Worm (Caenorhabditis elegans) whole organism, L1 larva: ENCODE measurements around the gene C09B8.3.
A peak's percentile ranks its signal among the peaks of the same experiment; 100 is the strongest.

Source experiments
- C16A3.4 ChIP-seq: fragments of 150-350 bp; optimal IDR thresholded peaks from 2 replicates; lab custom pipeline; 2014; ENCODE audit warnings: missing biosample characterization, missing genetic modification characterization
- aly-2 ChIP-seq: fragments of 150-350 bp; optimal IDR thresholded peaks from 2 replicates; lab custom pipeline; 2014; ENCODE audit warnings: missing biosample characterization, missing genetic modification characterization
- ama-1 ChIP-seq: fragments of 150-350 bp; optimal IDR thresholded peaks from 2 replicates; lab custom pipeline; 2014
- blmp-1 ChIP-seq: fragments of 150-350 bp; optimal IDR thresholded peaks from 2 replicates; lab custom pipeline; 2014; ENCODE audit warnings: missing biosample characterization, missing genetic modification characterization
- ceh-88 ChIP-seq: fragments of 200-800 bp; sonication (Bioruptor generic); IDR thresholded peaks from 2 replicates; pipeline ENCODE4 v1.3.6; 2022; ENCODE audit warnings: missing genetic modification characterization, missing compliant biosample characterization
- ces-1 ChIP-seq: fragments of 150-350 bp; optimal IDR thresholded peaks from 2 replicates; lab custom pipeline; 2014; ENCODE audit warnings: missing biosample characterization, missing genetic modification reagents, missing genetic modification characterization
- efl-3 ChIP-seq: fragments of 200-800 bp; sonication (Bioruptor generic); optimal IDR thresholded peaks from 2 replicates; lab custom pipeline; 2018; ENCODE audit warnings: mild to moderate bottlenecking, missing genetic modification characterization, missing compliant biosample characterization
- egl-13 ChIP-seq: sonication (generic microtip); optimal IDR thresholded peaks from 2 replicates; lab custom pipeline; 2016; ENCODE audit warnings: missing genotype, missing genetic modification reagents, missing genetic modification characterization, missing compliant biosample characterization
- elt-2 ChIP-seq: sonication (generic microtip); optimal IDR thresholded peaks from 2 replicates; lab custom pipeline; 2016; ENCODE audit warnings: missing genetic modification characterization, mild to moderate bottlenecking, inconsistent platforms, missing compliant biosample characterization, missing genetic modification reagents
- elt-3 ChIP-seq, 6 experiments: fragments of 150-350 bp in 1 of 6; sonication (generic microtip); optimal IDR thresholded peaks; 2 replicates each; lab custom pipeline; 2017 to 2018; ENCODE audit warnings: missing biosample characterization in 6 of 6, missing genetic modification characterization in 6 of 6, inconsistent platforms in 1 of 6
- fkh-4 ChIP-seq: sonication (generic microtip); optimal IDR thresholded peaks from 2 replicates; lab custom pipeline; 2016; ENCODE audit warnings: missing compliant biosample characterization, missing genetic modification characterization, borderline replicate concordance
- fos-1 ChIP-seq: fragments of 150-350 bp; optimal IDR thresholded peaks from 2 replicates; lab custom pipeline; 2014; ENCODE audit warnings: missing biosample characterization, missing genetic modification characterization
- hlh-17 ChIP-seq: fragments of 200-800 bp; sonication (Bioruptor generic); optimal IDR thresholded peaks from 2 replicates; lab custom pipeline; 2018; ENCODE audit warnings: missing genetic modification characterization, mild to moderate bottlenecking, missing compliant biosample characterization, moderate library complexity, borderline replicate concordance
- hlh-4 ChIP-seq: sonication (generic microtip); optimal IDR thresholded peaks from 2 replicates; lab custom pipeline; 2016; ENCODE audit warnings: mild to moderate bottlenecking, missing genetic modification characterization, missing compliant biosample characterization
- irx-1 ChIP-seq: sonication (generic microtip); optimal IDR thresholded peaks from 2 replicates; lab custom pipeline; 2016; ENCODE audit warnings: missing genetic modification characterization, missing compliant biosample characterization
- jun-1 ChIP-seq: fragments of 150-350 bp; optimal IDR thresholded peaks from 2 replicates; lab custom pipeline; 2014; ENCODE audit warnings: missing biosample characterization, missing genetic modification reagents, missing genetic modification characterization
- lin-14 ChIP-seq: fragments of 200-800 bp; sonication (Bioruptor generic); optimal IDR thresholded peaks from 2 replicates; lab custom pipeline; 2018; ENCODE audit warnings: mild to moderate bottlenecking, missing genetic modification characterization, moderate library complexity, missing compliant biosample characterization
- lin-35 ChIP-seq, 2 experiments: fragments of 150-350 bp; optimal IDR thresholded peaks; 2 replicates each; lab custom pipeline; 2014; ENCODE audit warnings: missing biosample characterization in 2 of 2, missing genetic modification characterization in 2 of 2, missing genetic modification reagents in 2 of 2
- lsy-2 ChIP-seq, 2 experiments: fragments of 150-350 bp; optimal IDR thresholded peaks; 2 replicates each; lab custom pipeline; 2014; ENCODE audit warnings: missing biosample characterization in 2 of 2, missing genetic modification characterization in 2 of 2
- mab-9 ChIP-seq: fragments of 200-800 bp; sonication (Bioruptor generic); IDR thresholded peaks from 2 replicates; pipeline ENCODE4 v1.3.6; 2022; ENCODE audit warnings: missing genetic modification reagents, missing genetic modification characterization, missing compliant biosample characterization
- mef-2 ChIP-seq: fragments of 150-350 bp; optimal IDR thresholded peaks from 2 replicates; lab custom pipeline; 2014; ENCODE audit warnings: missing biosample characterization, missing genetic modification characterization
- mep-1 ChIP-seq: fragments of 150-350 bp; optimal IDR thresholded peaks from 2 replicates; lab custom pipeline; 2014; ENCODE audit warnings: missing biosample characterization, missing genetic modification characterization
- nhr-20 ChIP-seq: sonication (generic microtip); optimal IDR thresholded peaks from 2 replicates; lab custom pipeline; 2016; ENCODE audit warnings: mild to moderate bottlenecking, missing genetic modification characterization, missing compliant biosample characterization
- nhr-237 ChIP-seq: fragments of 150-350 bp; optimal IDR thresholded peaks from 2 replicates; lab custom pipeline; 2014; ENCODE audit warnings: missing biosample characterization, missing genetic modification characterization
- nhr-47 ChIP-seq: sonication (generic microtip); optimal IDR thresholded peaks from 2 replicates; lab custom pipeline; 2016; ENCODE audit warnings: mild to moderate bottlenecking, missing genetic modification characterization, moderate library complexity, missing compliant biosample characterization
- nhr-71 ChIP-seq: sonication (generic microtip); optimal IDR thresholded peaks from 2 replicates; lab custom pipeline; 2016; ENCODE audit warnings: mild to moderate bottlenecking, missing genetic modification characterization, moderate library complexity, missing compliant biosample characterization
- nhr-90 ChIP-seq: sonication (generic microtip); optimal IDR thresholded peaks from 2 replicates; lab custom pipeline; 2016; ENCODE audit warnings: mild to moderate bottlenecking, missing genetic modification characterization, missing compliant biosample characterization; ENCODE audit not compliant: poor library complexity
- pag-3 ChIP-seq: sonication (generic microtip); optimal IDR thresholded peaks from 2 replicates; lab custom pipeline; 2017; ENCODE audit warnings: missing genetic modification characterization, mild to moderate bottlenecking, missing compliant biosample characterization, antibody characterized with exemption, borderline replicate concordance; ENCODE audit not compliant: insufficient read depth
- rnt-1 ChIP-seq: sonication (generic microtip); optimal IDR thresholded peaks from 2 replicates; lab custom pipeline; 2016; ENCODE audit warnings: mild to moderate bottlenecking, missing genetic modification characterization, moderate library complexity, missing compliant biosample characterization
- snu-23 ChIP-seq: sonication (generic microtip); optimal IDR thresholded peaks from 2 replicates; lab custom pipeline; 2016; ENCODE audit warnings: missing genetic modification characterization, missing compliant biosample characterization
- sox-4 ChIP-seq: sonication (generic microtip); optimal IDR thresholded peaks from 2 replicates; lab custom pipeline; 2016; ENCODE audit warnings: missing genetic modification characterization, missing compliant biosample characterization
- swsn-7 ChIP-seq: sonication (generic microtip); optimal IDR thresholded peaks from 2 replicates; lab custom pipeline; 2016; ENCODE audit warnings: missing genetic modification characterization, missing compliant biosample characterization
- unc-62 ChIP-seq: fragments of 150-350 bp; optimal IDR thresholded peaks from 2 replicates; lab custom pipeline; 2014; ENCODE audit warnings: missing biosample characterization, missing genetic modification reagents, missing genetic modification characterization
- unc-86 ChIP-seq: sonication (generic microtip); optimal IDR thresholded peaks from 2 replicates; lab custom pipeline; 2016; ENCODE audit warnings: missing genetic modification characterization, missing compliant biosample characterization
- vab-15 ChIP-seq: sonication (generic microtip); optimal IDR thresholded peaks from 2 replicates; lab custom pipeline; 2017; ENCODE audit warnings: missing genotype, mild to moderate bottlenecking, missing genetic modification characterization, missing compliant biosample characterization

Gene C09B8.3

DNA sequence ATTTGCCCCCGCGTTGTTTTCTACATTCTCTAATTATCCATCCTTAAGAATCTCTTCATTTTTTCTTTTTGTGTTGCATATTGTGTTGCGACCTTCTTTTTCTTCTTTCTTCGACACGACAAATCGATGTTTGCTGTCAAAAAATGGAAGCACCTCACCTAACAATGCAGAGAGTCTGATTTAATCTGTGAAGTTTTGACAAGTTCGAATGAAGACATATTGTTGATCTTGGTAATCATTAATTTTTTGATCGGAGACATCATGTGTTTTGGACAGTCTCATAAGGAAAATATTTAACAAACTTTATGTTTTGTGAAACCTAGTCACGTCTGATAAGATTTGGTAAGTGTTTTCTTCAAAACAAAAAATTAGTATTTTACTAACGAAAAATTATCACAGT lies 18.6 kb upstream of the C09B8.3 start (continued):
- peak; percentile 36 for TF ChIP-seq blmp-1 (tag; lab: Kevin White, UChicago)
- no peak for TF ChIP-seq efl-3 (GFP tag; lab: Kevin White, UChicago)
- TF ChIP-seq irx-1 (tag; lab: Kevin White, UChicago) = no peak
- no peak for TF ChIP-seq jun-1
- no peak for TF ChIP-seq sox-4 (tag; lab: Kevin White, UChicago)
- no peak for TF ChIP-seq ama-1 (lab: Kevin White, UChicago)
- TF ChIP-seq C16A3.4 (tag; lab: Kevin White, UChicago) = no peak
- no peak for TF ChIP-seq mep-1 (tag; lab: Kevin White, UChicago)
- TF ChIP-seq nhr-237 = no peak
- TF ChIP-seq rnt-1 (tag; lab: Kevin White, UChicago) = no peak
- TF ChIP-seq fos-1 (tag; lab: Kevin White, UChicago) = no peak
- TF ChIP-seq lin-35 (GFP tag; optimal IDR thresholded peaks at IDR 0.05; lab: Kevin White, UChicago) = peak in 1 of 2 experiments; percentile 13
- TF ChIP-seq hlh-4 = no peak
- TF ChIP-seq unc-86 (tag; lab: Kevin White, UChicago) = no peak
- TF ChIP-seq ceh-88 (GFP tag; lab: Robert Waterston, UW) = no peak
- TF ChIP-seq swsn-7 (tag; lab: Kevin White, UChicago) = no peak
- TF ChIP-seq hlh-17 (GFP tag; lab: Kevin White, UChicago) = no peak
- peak; percentile 48 for TF ChIP-seq nhr-71 (tag; lab: Kevin White, UChicago)
- no peak for TF ChIP-seq vab-15 (tag; lab: Kevin White, UChicago)
- TF ChIP-seq fkh-4 (tag; lab: Kevin White, UChicago) = no peak
- TF ChIP-seq nhr-90 (tag; lab: Kevin White, UChicago) = no peak
- TF ChIP-seq elt-3 (tag; optimal IDR thresholded peaks at IDR 0.05; lab: Kevin White, UChicago) = peak in 2 of 6 experiments; percentile 8 to 36
- TF ChIP-seq nhr-47 (tag; lab: Kevin White, UChicago) = no peak
- peak; percentile 49 for TF ChIP-seq lin-14 (GFP tag; lab: Kevin White, UChicago)
- no peak for TF ChIP-seq mef-2 (tag; lab: Kevin White, UChicago)
- TF ChIP-seq nhr-20 (tag; lab: Kevin White, UChicago) = peak; percentile 55
- no peak for TF ChIP-seq ces-1
- TF ChIP-seq snu-23 = peak; percentile 16

DNA sequence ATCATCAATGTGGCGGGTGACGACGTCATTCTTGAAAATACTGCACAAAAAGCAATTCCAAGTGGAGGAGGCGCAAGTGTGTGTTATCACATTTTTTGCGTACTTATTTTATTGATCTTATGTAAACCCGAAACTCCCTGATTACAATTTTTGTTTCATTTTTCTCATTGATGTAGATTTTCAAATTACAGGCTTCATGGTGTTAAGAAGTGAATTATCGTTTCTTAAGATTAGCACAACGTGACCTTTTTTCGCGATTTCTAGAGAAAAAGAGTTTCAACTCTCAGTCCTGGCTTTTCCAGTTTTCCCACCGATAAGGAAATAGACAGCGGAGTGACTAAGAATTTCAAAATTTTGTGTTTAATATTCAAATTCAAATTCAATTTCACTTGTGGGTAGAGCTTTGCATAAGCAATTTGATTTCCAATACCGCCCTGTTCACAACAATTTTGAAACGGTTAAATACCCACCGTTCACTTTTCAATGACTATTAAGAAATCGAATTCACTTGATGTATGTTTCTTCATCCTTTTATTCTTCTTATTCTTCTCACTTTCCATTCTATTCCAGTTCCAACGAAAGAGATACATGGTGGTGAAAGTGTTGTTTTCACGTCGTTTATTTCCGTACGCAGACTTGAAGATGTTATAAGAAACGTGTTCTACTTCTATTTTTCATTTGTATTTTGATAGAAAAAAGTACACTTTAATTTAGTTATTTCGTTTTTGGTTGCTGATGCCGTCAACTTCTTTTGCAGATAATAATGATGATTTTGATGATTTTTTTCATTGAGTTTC lies 16.5 kb upstream of the C09B8.3 start:
- TF ChIP-seq aly-2 = no peak
- no peak for TF ChIP-seq mef-2 (tag; lab: Kevin White, UChicago)
- no peak for TF ChIP-seq pag-3
- TF ChIP-seq lsy-2 (tag; optimal IDR thresholded peaks at IDR 0.05; lab: Kevin White, UChicago) = no peak
- peak; percentile 42 for TF ChIP-seq elt-2 (tag; lab: Kevin White, UChicago)
- no peak for TF ChIP-seq unc-86 (tag; lab: Kevin White, UChicago)
- no peak for TF ChIP-seq egl-13 (tag; lab: Kevin White, UChicago)
- no peak for TF ChIP-seq nhr-237
- TF ChIP-seq mep-1 (tag; lab: Kevin White, UChicago) = no peak
- peak; percentile 94 for TF ChIP-seq blmp-1 (tag; lab: Kevin White, UChicago)
- TF ChIP-seq mab-9 (GFP tag; lab: Robert Waterston, UW) = no peak

DNA sequence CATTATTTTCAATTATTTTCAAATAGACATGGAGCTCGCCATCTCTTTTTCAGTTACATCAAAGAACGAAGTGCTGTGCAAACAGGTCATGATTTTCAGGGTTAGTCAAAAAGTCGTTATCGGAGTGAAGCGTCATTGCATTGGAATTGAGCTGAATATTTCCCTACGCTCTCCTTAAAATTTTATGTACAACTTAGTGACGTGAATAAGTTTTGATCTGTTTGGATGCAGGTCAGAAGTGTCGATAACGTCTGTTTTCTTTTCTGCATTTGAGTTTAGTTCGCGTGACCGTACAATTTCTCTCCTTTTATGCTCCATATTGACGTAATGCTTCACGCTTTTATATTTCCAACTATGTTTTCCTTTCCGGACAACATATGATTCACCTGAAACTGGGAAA lies 14.5 kb upstream of the C09B8.3 start:
- TF ChIP-seq nhr-71 (tag; lab: Kevin White, UChicago) (peak; percentile 34), elt-2 (tag; lab: Kevin White, UChicago) (peak; percentile 58), lin-35 (GFP tag; optimal IDR thresholded peaks at IDR 0.05; lab: Kevin White, UChicago) (peak in 1 of 2 experiments; percentile 40), nhr-90 (tag; lab: Kevin White, UChicago) (peak; percentile 40), lin-14 (GFP tag; lab: Kevin White, UChicago) (no peak), unc-62 (no peak), nhr-20 (tag; lab: Kevin White, UChicago) (peak; percentile 21), nhr-47 (tag; lab: Kevin White, UChicago) (no peak)
- TF ChIP-seq, all 84 proteins: peak for 5
